Fruit fly (Drosophila melanogaster) whole organism, prepupa: ENCODE data around the gene Alg2.

ENCODE experiments used
- Blimp-1 ChIP-seq: fragments of 200-800 bp; sonication (Bioruptor generic); optimal IDR thresholded peaks from 3 replicates; lab custom pipeline; 2017; ENCODE audit warnings: missing biosample characterization, missing genetic modification characterization, mild to moderate bottlenecking, moderate library complexity, missing genetic modification reagents
- CG10631 ChIP-seq: fragments of 200-800 bp; sonication (Bioruptor generic); optimal IDR thresholded peaks from 2 replicates; lab custom pipeline; 2016; ENCODE audit warnings: missing biosample characterization, missing genetic modification characterization
- CG10669 ChIP-seq: fragments of 200-800 bp; sonication (Bioruptor generic); optimal IDR thresholded peaks from 3 replicates; lab custom pipeline; 2018; ENCODE audit warnings: missing biosample characterization, mild to moderate bottlenecking, missing genetic modification characterization, moderate library complexity
- CG11762 ChIP-seq: fragments of 200-800 bp; sonication (Bioruptor generic); optimal IDR thresholded peaks from 3 replicates; lab custom pipeline; 2016; ENCODE audit warnings: missing biosample characterization, missing genetic modification characterization; ENCODE audit not compliant: insufficient read depth
- CG15336 ChIP-seq: fragments of 200-800 bp; sonication (Bioruptor generic); IDR thresholded peaks from 2 replicates; pipeline ENCODE4 v1.3.6; 2022; ENCODE audit warnings: missing biosample characterization, missing genetic modification characterization
- CG16779 ChIP-seq: fragments of 200-800 bp; sonication (Bioruptor generic); optimal IDR thresholded peaks from 3 replicates; lab custom pipeline; 2017; ENCODE audit warnings: missing biosample characterization, mild to moderate bottlenecking, missing genetic modification characterization
- CG3032 ChIP-seq: fragments of 200-800 bp; optimal IDR thresholded peaks from 2 replicates; lab custom pipeline; 2019; ENCODE audit warnings: missing biosample characterization, mild to moderate bottlenecking, missing genetic modification characterization, moderate library complexity
- CG31627 ChIP-seq: fragments of 200-800 bp; sonication (Bioruptor generic); optimal IDR thresholded peaks from 3 replicates; lab custom pipeline; 2016; ENCODE audit warnings: missing biosample characterization, missing genetic modification characterization
- CG32006 ChIP-seq: fragments of 200-800 bp; sonication (Bioruptor generic); optimal IDR thresholded peaks from 3 replicates; lab custom pipeline; 2017; ENCODE audit warnings: missing biosample characterization, mild to moderate bottlenecking, missing genetic modification characterization
- CG34406 ChIP-seq: fragments of 200-800 bp; sonication (Bioruptor generic); optimal IDR thresholded peaks from 3 replicates; lab custom pipeline; 2016; ENCODE audit warnings: missing biosample characterization, missing genetic modification characterization
- CG3919 ChIP-seq: fragments of 200-800 bp; sonication (Bioruptor generic); optimal IDR thresholded peaks from 3 replicates; lab custom pipeline; 2016; ENCODE audit warnings: missing biosample characterization, missing genetic modification characterization
- CG6163 ChIP-seq: fragments of 200-800 bp; sonication (Bioruptor generic); IDR thresholded peaks from 3 replicates; pipeline ENCODE4 v1.3.6; 2022; ENCODE audit warnings: missing biosample characterization, missing genetic modification characterization
- CG6276 ChIP-seq: fragments of 200-800 bp; sonication (Bioruptor generic); optimal IDR thresholded peaks from 2 replicates; lab custom pipeline; 2017; ENCODE audit warnings: missing biosample characterization, mild to moderate bottlenecking, missing genetic modification characterization
- CG6792 ChIP-seq: fragments of 200-800 bp; sonication (Bioruptor generic); optimal IDR thresholded peaks from 3 replicates; lab custom pipeline; 2016; ENCODE audit warnings: missing biosample characterization, missing genetic modification characterization
- CG6854 ChIP-seq: fragments of 200-800 bp; sonication (Bioruptor generic); optimal IDR thresholded peaks from 2 replicates; lab custom pipeline; 2017; ENCODE audit warnings: missing biosample characterization, mild to moderate bottlenecking, missing genetic modification characterization
- CG7368 ChIP-seq: fragments of 200-800 bp; sonication (Bioruptor generic); optimal IDR thresholded peaks from 3 replicates; lab custom pipeline; 2016; ENCODE audit warnings: missing biosample characterization, missing genetic modification characterization
- CG8119 ChIP-seq: fragments of 200-800 bp; sonication (Bioruptor generic); IDR thresholded peaks from 3 replicates; pipeline ENCODE4 v1.3.6; 2022; ENCODE audit warnings: missing biosample characterization, missing genetic modification characterization
- CG8319 ChIP-seq: fragments of 200-800 bp; sonication (Bioruptor generic); optimal IDR thresholded peaks from 3 replicates; lab custom pipeline; 2016; ENCODE audit warnings: missing biosample characterization, missing genetic modification characterization
- CG8632 ChIP-seq: fragments of 200-800 bp; sonication (Bioruptor generic); optimal IDR thresholded peaks from 3 replicates; lab custom pipeline; 2016; ENCODE audit warnings: missing biosample characterization, missing genetic modification characterization
- CG9139 ChIP-seq: fragments of 200-800 bp; sonication (Bioruptor generic); optimal IDR thresholded peaks from 3 replicates; lab custom pipeline; 2017; ENCODE audit warnings: missing biosample characterization, mild to moderate bottlenecking, missing genetic modification characterization
- Eip75B ChIP-seq: fragments of 200-800 bp; sonication (Bioruptor generic); optimal IDR thresholded peaks from 3 replicates; lab custom pipeline; 2016; ENCODE audit warnings: missing biosample characterization, missing genetic modification characterization
- Eip78C ChIP-seq: fragments of 200-800 bp; sonication (Bioruptor generic); peaks from one replicate; lab custom pipeline; 2016; ENCODE audit warnings: missing biosample characterization, missing genetic modification characterization
- Eip93F ChIP-seq: fragments of 200-800 bp; sonication (Bioruptor generic); optimal IDR thresholded peaks from 2 replicates; lab custom pipeline; 2016; ENCODE audit warnings: missing biosample characterization, mild to moderate bottlenecking, missing genetic modification characterization
- Ets21C ChIP-seq: fragments of 200-800 bp; sonication (Bioruptor generic); optimal IDR thresholded peaks from 3 replicates; lab custom pipeline; 2016; ENCODE audit warnings: missing biosample characterization, missing genetic modification characterization
- Gug ChIP-seq: fragments of 200-800 bp; sonication (Bioruptor generic); IDR thresholded peaks from 2 replicates; pipeline ENCODE4 v1.3.6; 2022; ENCODE audit warnings: missing biosample characterization, missing genetic modification characterization
- Hr38 ChIP-seq: sonication (Bioruptor generic); optimal IDR thresholded peaks from 2 replicates; lab custom pipeline; 2016; ENCODE audit warnings: missing biosample characterization, missing genetic modification characterization
- Hr4 ChIP-seq: fragments of 200-800 bp; sonication (Bioruptor generic); optimal IDR thresholded peaks from 3 replicates; lab custom pipeline; 2016; ENCODE audit warnings: missing biosample characterization, missing genetic modification characterization
- Met ChIP-seq: fragments of 200-800 bp; sonication (Bioruptor generic); optimal IDR thresholded peaks from 3 replicates; lab custom pipeline; 2016; ENCODE audit warnings: missing biosample characterization, missing genetic modification characterization
- OdsH ChIP-seq: fragments of 200-800 bp; sonication (Bioruptor generic); optimal IDR thresholded peaks from 3 replicates; lab custom pipeline; 2016; ENCODE audit warnings: missing biosample characterization, missing genetic modification characterization
- Smox ChIP-seq: fragments of 200-800 bp; sonication (Bioruptor generic); optimal IDR thresholded peaks from 3 replicates; lab custom pipeline; 2016; ENCODE audit warnings: missing biosample characterization, missing genetic modification characterization
- Sox102F ChIP-seq: fragments of 200-800 bp; sonication (Bioruptor generic); optimal IDR thresholded peaks from 2 replicates; lab custom pipeline; 2016; ENCODE audit warnings: missing biosample characterization, mild to moderate bottlenecking, missing genetic modification characterization
- Sox14 ChIP-seq: fragments of 200-800 bp; sonication (Bioruptor generic); optimal IDR thresholded peaks from 3 replicates; lab custom pipeline; 2016; ENCODE audit warnings: missing biosample characterization, missing genetic modification characterization
- achi ChIP-seq: fragments of 200-800 bp; sonication (Bioruptor generic); optimal IDR thresholded peaks from 3 replicates; lab custom pipeline; 2016; ENCODE audit warnings: missing biosample characterization, missing genetic modification characterization
- acj6 ChIP-seq: fragments of 200-800 bp; sonication (Bioruptor generic); optimal IDR thresholded peaks from 3 replicates; lab custom pipeline; 2016; ENCODE audit warnings: missing biosample characterization, missing genetic modification characterization
- cyc ChIP-seq: fragments of 200-800 bp; sonication (Bioruptor generic); optimal IDR thresholded peaks from 3 replicates; lab custom pipeline; 2016; ENCODE audit warnings: missing biosample characterization, missing genetic modification characterization
- dac ChIP-seq: fragments of 200-800 bp; sonication (Bioruptor generic); optimal IDR thresholded peaks from 2 replicates; lab custom pipeline; 2017; ENCODE audit warnings: missing biosample characterization, mild to moderate bottlenecking, missing genetic modification characterization
- dsx ChIP-seq: fragments of 200-800 bp; optimal IDR thresholded peaks from 3 replicates; lab custom pipeline; 2019; ENCODE audit warnings: missing biosample characterization, mild to moderate bottlenecking, missing genetic modification characterization, moderate library complexity; ENCODE audit not compliant: poor library complexity, severe bottlenecking
- eg ChIP-seq: fragments of 200-800 bp; sonication (Bioruptor generic); IDR thresholded peaks from 3 replicates; pipeline ENCODE4 v1.3.6; 2022; ENCODE audit warnings: missing biosample characterization, missing genetic modification characterization
- fd59A ChIP-seq: fragments of 200-800 bp; sonication (Bioruptor generic); optimal IDR thresholded peaks from 2 replicates; lab custom pipeline; 2017; ENCODE audit warnings: missing biosample characterization, mild to moderate bottlenecking, missing genetic modification characterization, missing genetic modification reagents
- fd85E ChIP-seq: fragments of 200-800 bp; sonication (Bioruptor generic); optimal IDR thresholded peaks from 3 replicates; lab custom pipeline; 2016; ENCODE audit warnings: missing biosample characterization, missing genetic modification characterization
- fkh ChIP-seq: fragments of 200-800 bp; sonication (Bioruptor generic); optimal IDR thresholded peaks from 3 replicates; lab custom pipeline; 2017; ENCODE audit warnings: missing biosample characterization, mild to moderate bottlenecking, missing genetic modification characterization, moderate library complexity
- net ChIP-seq: fragments of 200-800 bp; sonication (Bioruptor generic); optimal IDR thresholded peaks from 3 replicates; lab custom pipeline; 2016; ENCODE audit warnings: missing biosample characterization, missing genetic modification characterization
- pdm3 ChIP-seq: fragments of 200-800 bp; sonication (Bioruptor generic); optimal IDR thresholded peaks from 3 replicates; lab custom pipeline; 2016; ENCODE audit warnings: missing biosample characterization, missing genetic modification characterization
- salr ChIP-seq, 2 experiments: fragments of 200-800 bp; sonication (Bioruptor generic); optimal IDR thresholded peaks; 3 replicates each; lab custom pipeline; 2016 to 2018; ENCODE audit warnings: missing biosample characterization in 2 of 2, missing genetic modification characterization in 2 of 2, mild to moderate bottlenecking in 1 of 2
- spab ChIP-seq: fragments of 200-800 bp; sonication (Bioruptor generic); optimal IDR thresholded peaks from 2 replicates; lab custom pipeline; 2017; ENCODE audit warnings: missing biosample characterization, mild to moderate bottlenecking, missing genetic modification characterization, missing genetic modification reagents
- ss ChIP-seq, 2 experiments: fragments of 200-800 bp; sonication (Bioruptor generic); optimal IDR thresholded peaks; 2 replicates in 1 of 2; 3 replicates in 1 of 2; lab custom pipeline; 2017 to 2018; ENCODE audit warnings: mild to moderate bottlenecking in 2 of 2, missing biosample characterization in 2 of 2, missing genetic modification characterization in 2 of 2, moderate library complexity in 1 of 2
- svp ChIP-seq: fragments of 200-800 bp; sonication (Bioruptor generic); peaks from one replicate; lab custom pipeline; 2016; ENCODE audit warnings: missing biosample characterization, missing genetic modification characterization
- topi ChIP-seq: fragments of 200-800 bp; sonication (Bioruptor generic); optimal IDR thresholded peaks from 3 replicates; lab custom pipeline; 2016; ENCODE audit warnings: missing biosample characterization, missing genetic modification characterization
- vri ChIP-seq: fragments of 200-800 bp; sonication (Bioruptor generic); optimal IDR thresholded peaks from 3 replicates; lab custom pipeline; 2016; ENCODE audit warnings: missing biosample characterization, mild to moderate bottlenecking, missing genetic modification characterization

Alg2 gene

dm6 chr3L:3122688-3123316 lies 20.8 kb upstream of the Alg2 start:
- peak; percentile 38 for TF ChIP-seq dsx (GFP tag; lab: Kevin White, UChicago)
- TF ChIP-seq Sox14 (GFP tag; lab: Kevin White, UChicago): peak; percentile 92
- peak; percentile 56 for TF ChIP-seq Eip78C (GFP tag; lab: Kevin White, UChicago)
- peak; percentile 46 for TF ChIP-seq svp (GFP tag; lab: Kevin White, UChicago)
- no peak for TF ChIP-seq CG16779 (tag; lab: Kevin White, UChicago)

- TF ChIP-seq CG31627 (GFP tag; lab: Kevin White, UChicago) (peak; percentile 12), Hr38 (GFP tag; lab: Kevin White, UChicago) (no peak), CG6854 (no peak), Hr4 (GFP tag; lab: Kevin White, UChicago) (no peak), Sox14 (GFP tag; lab: Kevin White, UChicago) (peak; percentile 29), Eip75B (no peak), net (GFP tag; lab: Kevin White, UChicago) (no peak), CG3919 (GFP tag; lab: Kevin White, UChicago) (no peak), CG8632 (GFP tag; lab: Kevin White, UChicago) (no peak), CG8319 (GFP tag; lab: Kevin White, UChicago) (no peak), CG16779 (tag; lab: Kevin White, UChicago) (no peak), OdsH (GFP tag; lab: Kevin White, UChicago) (no peak), CG10631 (GFP tag; lab: Kevin White, UChicago) (no peak), spab (no peak), CG32006 (GFP tag; lab: Kevin White, UChicago) (no peak), dac (GFP tag; lab: Kevin White, UChicago) (no peak), ss (GFP tag; optimal IDR thresholded peaks at IDR 0.05; lab: Kevin White, UChicago) (no peak), Eip93F (GFP tag; lab: Kevin White, UChicago) (peak; percentile 18), vri (GFP tag; lab: Kevin White, UChicago) (no peak), CG34406 (GFP tag; lab: Kevin White, UChicago) (no peak), Smox (GFP tag; lab: Kevin White, UChicago) (peak; percentile 4), svp (GFP tag; lab: Kevin White, UChicago) (no peak), Eip78C (GFP tag; lab: Kevin White, UChicago) (no peak), CG15336 (no peak), salr (GFP tag; optimal IDR thresholded peaks at IDR 0.05; lab: Kevin White, UChicago) (no peak), CG8119 (no peak), Gug (no peak), fkh (GFP tag; lab: Kevin White, UChicago) (no peak), dsx (GFP tag; lab: Kevin White, UChicago) (no peak), Sox102F (no peak), pdm3 (no peak), CG6276 (GFP tag; lab: Kevin White, UChicago) (no peak), CG6792 (no peak), acj6 (GFP tag; lab: Kevin White, UChicago) (no peak), achi (GFP tag; lab: Kevin White, UChicago) (peak; percentile 7), CG9139 (GFP tag; lab: Kevin White, UChicago) (no peak), CG6163 (GFP tag; lab: Robert Waterston, UW) (no peak), cyc (peak; percentile 17), CG11762 (GFP tag; lab: Kevin White, UChicago) (no peak), fd59A (GFP tag; lab: Kevin White, UChicago) (no peak), eg (GFP tag; lab: Robert Waterston, UW) (no peak), CG10669 (no peak), Met (no peak), fd85E (GFP tag; lab: Kevin White, UChicago) (no peak), CG7368 (GFP tag; lab: Kevin White, UChicago) (no peak), topi (GFP tag; lab: Kevin White, UChicago) (no peak), Ets21C (GFP tag; lab: Kevin White, UChicago) (no peak), CG3032 (no peak), Blimp-1 (no peak)
These were observed 19.1 kb upstream of the Alg2 start for dm6 chr3L:3124519-3124918.
